Fruit fly (Drosophila melanogaster) whole organism, prepupa: Measurements from ENCODE around the gene Syt12.

ENCODE experiments used
- CG16779 ChIP-seq: fragments of 200-800 bp; sonication (Bioruptor generic); optimal IDR thresholded peaks from 3 replicates; lab custom pipeline; 2017; ENCODE audit warnings: missing biosample characterization, mild to moderate bottlenecking, missing genetic modification characterization
- CG34406 ChIP-seq: fragments of 200-800 bp; sonication (Bioruptor generic); optimal IDR thresholded peaks from 3 replicates; lab custom pipeline; 2016; ENCODE audit warnings: missing biosample characterization, missing genetic modification characterization
- CG6792 ChIP-seq: fragments of 200-800 bp; sonication (Bioruptor generic); optimal IDR thresholded peaks from 3 replicates; lab custom pipeline; 2016; ENCODE audit warnings: missing biosample characterization, missing genetic modification characterization
- Eip78C ChIP-seq: fragments of 200-800 bp; sonication (Bioruptor generic); peaks from one replicate; lab custom pipeline; 2016; ENCODE audit warnings: missing biosample characterization, missing genetic modification characterization
- Ets96B ChIP-seq: fragments of 200-800 bp; optimal IDR thresholded peaks from 2 replicates; lab custom pipeline; 2019; ENCODE audit warnings: missing biosample characterization, mild to moderate bottlenecking, missing genetic modification characterization, moderate library complexity
- Gug ChIP-seq: fragments of 200-800 bp; sonication (Bioruptor generic); IDR thresholded peaks from 2 replicates; pipeline ENCODE4 v1.3.6; 2022; ENCODE audit warnings: missing biosample characterization, missing genetic modification characterization
- Hr4 ChIP-seq: fragments of 200-800 bp; sonication (Bioruptor generic); optimal IDR thresholded peaks from 3 replicates; lab custom pipeline; 2016; ENCODE audit warnings: missing biosample characterization, missing genetic modification characterization
- fd85E ChIP-seq: fragments of 200-800 bp; sonication (Bioruptor generic); optimal IDR thresholded peaks from 3 replicates; lab custom pipeline; 2016; ENCODE audit warnings: missing biosample characterization, missing genetic modification characterization
- pdm3 ChIP-seq: fragments of 200-800 bp; sonication (Bioruptor generic); optimal IDR thresholded peaks from 3 replicates; lab custom pipeline; 2016; ENCODE audit warnings: missing biosample characterization, missing genetic modification characterization

DNA sequence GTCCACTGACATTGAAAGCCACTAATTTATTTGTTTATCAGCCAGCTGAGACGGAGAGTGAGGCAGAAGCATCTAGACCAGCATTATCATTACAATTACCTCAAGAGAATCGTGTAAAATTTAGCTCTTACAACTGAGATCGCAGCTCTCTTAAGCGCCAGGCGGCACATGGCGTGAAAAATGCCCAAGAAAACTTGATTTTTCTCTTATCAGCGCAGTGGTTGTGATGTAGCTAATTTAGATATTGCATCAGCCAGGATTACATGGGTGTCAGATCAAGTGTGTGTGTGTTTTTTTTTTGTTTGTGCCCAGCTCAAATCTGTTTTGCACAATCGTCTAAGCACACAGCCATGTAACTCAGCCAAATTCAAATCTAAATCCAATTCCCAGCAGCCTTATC is 36.0 kb downstream of the Syt12 start:
- TF ChIP-seq CG6792 (GFP tag; lab: Kevin White, UChicago) (no peak), Gug (no peak), CG34406 (no peak), Hr4 (no peak), pdm3 (GFP tag; lab: Kevin White, UChicago) (no peak), fd85E (GFP tag; lab: Kevin White, UChicago) (no peak), Eip78C (GFP tag; lab: Kevin White, UChicago) (no peak), CG16779 (no peak), Ets96B (tag; lab: Kevin White, UChicago) (no peak)
